Worm (Caenorhabditis elegans): ENCODE results near the gene F58G1.7.

- TF ChIP-seq xnd-1 (tag; optimal IDR thresholded peaks at IDR 0.05) (no peak), nfya-1 (tag; optimal IDR thresholded peaks at IDR 0.05; ENCODE audit: borderline replicate concordance, insufficient read depth) (no peak), bed-1 (GFP tag; IDR thresholded peaks at IDR 0.05) (no peak), F23B12.7 (tag; optimal IDR thresholded peaks at IDR 0.05; ENCODE audit: insufficient read depth) (no peak), zfh-2 (GFP tag; conservative IDR thresholded peaks at IDR 0.05) (peak; percentile 87), sptf-2 (GFP tag; optimal IDR thresholded peaks at IDR 0.05) (no peak), unc-62 (GFP tag; optimal IDR thresholded peaks at IDR 0.05) (no peak), snpc-1.1 (tag; optimal IDR thresholded peaks at IDR 0.05; ENCODE audit: insufficient read depth) (no peak), lag-1 (GFP tag; IDR thresholded peaks at IDR 0.05) (no peak), F55B11.4 (tag; optimal IDR thresholded peaks at IDR 0.05; ENCODE audit: borderline replicate concordance, insufficient read depth) (no peak), nhr-27 (tag; optimal IDR thresholded peaks at IDR 0.05) (no peak), unc-130 (GFP tag; optimal IDR thresholded peaks at IDR 0.05) (no peak)
Measured at ce11 chrII:12987799-12988198, 39.7 kb upstream of the F58G1.7 start.

Measured in whole organism, young adult.